Fruit fly (Drosophila melanogaster) whole organism, embryonic: Measurements from ENCODE around the gene Nup358.

Experiments used
- Aef1 ChIP-seq: fragments of 200-800 bp; sonication (Bioruptor generic); IDR thresholded peaks from 3 replicates; pipeline ENCODE4 v1.3.6; 2022; ENCODE audit warnings: missing biosample characterization, missing genetic modification characterization
- CG10543 ChIP-seq: fragments of 200-800 bp; sonication (Bioruptor generic); optimal IDR thresholded peaks from 3 replicates; lab custom pipeline; 2017; ENCODE audit warnings: missing biosample characterization, mild to moderate bottlenecking, missing genetic modification characterization, moderate library complexity
- CG10979 ChIP-seq: fragments of 200-800 bp; sonication (Bioruptor generic); optimal IDR thresholded peaks from 2 replicates; lab custom pipeline; 2018; ENCODE audit warnings: missing biosample characterization, mild to moderate bottlenecking, missing genetic modification characterization, moderate library complexity
- CG12104 ChIP-seq: fragments of 200-800 bp; sonication (Bioruptor generic); optimal IDR thresholded peaks from 3 replicates; lab custom pipeline; 2016; ENCODE audit warnings: missing biosample characterization, missing genetic modification characterization
- CG12391 ChIP-seq: fragments of 200-800 bp; sonication (Bioruptor generic); optimal IDR thresholded peaks from 3 replicates; lab custom pipeline; 2018; ENCODE audit warnings: missing biosample characterization, mild to moderate bottlenecking, missing genetic modification characterization, moderate library complexity
- CG15073 ChIP-seq: fragments of 200-800 bp; sonication (Bioruptor generic); optimal IDR thresholded peaks from 2 replicates; lab custom pipeline; 2016; ENCODE audit warnings: missing biosample characterization, missing genetic modification characterization
- CG15269 ChIP-seq: fragments of 200-800 bp; sonication (Bioruptor generic); optimal IDR thresholded peaks from 2 replicates; lab custom pipeline; 2018; ENCODE audit warnings: missing biosample characterization, mild to moderate bottlenecking, missing genetic modification characterization, moderate library complexity
- CG15514 ChIP-seq: fragments of 200-800 bp; sonication (Bioruptor generic); optimal IDR thresholded peaks from 3 replicates; lab custom pipeline; 2017; ENCODE audit warnings: missing biosample characterization, missing genetic modification characterization, mild to moderate bottlenecking, moderate library complexity, missing genetic modification reagents
- CG17385 ChIP-seq: fragments of 200-800 bp; sonication (Bioruptor generic); optimal IDR thresholded peaks from 3 replicates; lab custom pipeline; 2018; ENCODE audit warnings: missing biosample characterization, mild to moderate bottlenecking, missing genetic modification characterization
- CG2120 ChIP-seq: fragments of 200-800 bp; sonication (Bioruptor generic); optimal IDR thresholded peaks from 3 replicates; lab custom pipeline; 2016; ENCODE audit warnings: missing biosample characterization, missing genetic modification characterization
- CG2202 ChIP-seq: fragments of 200-800 bp; sonication (Bioruptor generic); optimal IDR thresholded peaks from 2 replicates; lab custom pipeline; 2018; ENCODE audit warnings: missing biosample characterization, mild to moderate bottlenecking, missing genetic modification characterization
- CG2889 ChIP-seq: fragments of 200-800 bp; sonication (Bioruptor generic); IDR thresholded peaks from 3 replicates; pipeline ENCODE4 v1.3.6; 2022; ENCODE audit warnings: missing biosample characterization, missing genetic modification characterization
- CG30403 ChIP-seq: fragments of 200-800 bp; sonication (Bioruptor generic); optimal IDR thresholded peaks from 3 replicates; lab custom pipeline; 2016; ENCODE audit warnings: missing biosample characterization, missing genetic modification characterization
- CG34224 ChIP-seq: fragments of 200-800 bp; sonication (Bioruptor generic); IDR thresholded peaks from 3 replicates; pipeline ENCODE4 v1.3.6; 2022; ENCODE audit warnings: missing biosample characterization, missing genetic modification characterization; ENCODE audit not compliant: partially characterized antibody
- CG4617 ChIP-seq: fragments of 200-800 bp; sonication (Bioruptor generic); optimal IDR thresholded peaks from 3 replicates; lab custom pipeline; 2016; ENCODE audit warnings: missing biosample characterization, missing genetic modification characterization, borderline replicate concordance
- CG6272 ChIP-seq: fragments of 200-800 bp; sonication (Bioruptor generic); IDR thresholded peaks from 2 replicates; pipeline ENCODE4 v1.3.6; 2022; ENCODE audit warnings: missing biosample characterization, missing genetic modification characterization
- CG8290 ChIP-seq, 3 experiments: fragments of 200-800 bp; sonication (Bioruptor generic); optimal IDR thresholded peaks; 2 replicates each; lab custom pipeline; 2016 to 2019; ENCODE audit warnings: missing biosample characterization in 3 of 3, missing genetic modification characterization in 3 of 3, mild to moderate bottlenecking in 2 of 3, moderate library complexity in 1 of 3
- CG8478 ChIP-seq: fragments of >200 bp; optimal IDR thresholded peaks from 2 replicates; lab custom pipeline; 2018
- CG9609 ChIP-seq: fragments of 200-800 bp; sonication (Bioruptor generic); optimal IDR thresholded peaks from 3 replicates; lab custom pipeline; 2016; ENCODE audit warnings: missing biosample characterization, missing genetic modification characterization
- Dfd ChIP-seq, 2 experiments: fragments of >200 bp; optimal IDR thresholded peaks; 2 replicates each; lab custom pipeline; 2017; ENCODE audit warnings: missing biosample characterization in 2 of 2, missing genetic modification characterization in 2 of 2
- Doc3 ChIP-seq: fragments of 200-800 bp; sonication (Bioruptor generic); IDR thresholded peaks from 3 replicates; pipeline ENCODE4 v1.3.6; 2022; ENCODE audit warnings: missing biosample characterization, missing genetic modification characterization; ENCODE audit not compliant: partially characterized antibody
- HLHmδ ChIP-seq: fragments of 200-800 bp; sonication (Bioruptor generic); optimal IDR thresholded peaks from 2 replicates; lab custom pipeline; 2018; ENCODE audit warnings: missing biosample characterization, mild to moderate bottlenecking, missing genetic modification characterization, moderate library complexity
- HmgD ChIP-seq: fragments of 200-800 bp; sonication (Bioruptor generic); optimal IDR thresholded peaks from 3 replicates; lab custom pipeline; 2016; ENCODE audit warnings: missing biosample characterization, missing genetic modification characterization
- Hmr ChIP-seq: fragments of 200-800 bp; sonication (Bioruptor generic); optimal IDR thresholded peaks from 3 replicates; lab custom pipeline; 2017; ENCODE audit warnings: mild to moderate bottlenecking, missing biosample characterization, missing genetic modification reagents, missing genetic modification characterization
- Jarid2 ChIP-seq: fragments of 200-800 bp; sonication (Bioruptor generic); optimal IDR thresholded peaks from 3 replicates; lab custom pipeline; 2017; ENCODE audit warnings: mild to moderate bottlenecking, missing biosample characterization, missing genetic modification reagents, missing genetic modification characterization
- Kr ChIP-seq: fragments of 200-800 bp; sonication (Bioruptor generic); optimal IDR thresholded peaks from 2 replicates; lab custom pipeline; 2017; ENCODE audit warnings: missing biosample characterization, mild to moderate bottlenecking, missing genetic modification characterization
- MBD-R2 ChIP-seq: fragments of 200-800 bp; sonication (Bioruptor generic); IDR thresholded peaks from 2 replicates; pipeline ENCODE4 v1.3.6; 2022; ENCODE audit warnings: missing biosample characterization, missing genetic modification characterization
- MTF-1 ChIP-seq: fragments of 200-800 bp; sonication (Bioruptor generic); optimal IDR thresholded peaks from 2 replicates; lab custom pipeline; 2018; ENCODE audit warnings: missing biosample characterization, mild to moderate bottlenecking, missing genetic modification characterization, borderline replicate concordance
- Med ChIP-seq: fragments of 200-800 bp; sonication (Bioruptor generic); peaks from one replicate; lab custom pipeline; 2016; ENCODE audit warnings: missing biosample characterization, missing genetic modification characterization, mild to moderate bottlenecking, inconsistent platforms, moderate library complexity
- Meics ChIP-seq: fragments of 200-800 bp; sonication (Bioruptor generic); optimal IDR thresholded peaks from 2 replicates; lab custom pipeline; 2017; ENCODE audit warnings: missing biosample characterization, mild to moderate bottlenecking, missing genetic modification characterization
- Nf-YC ChIP-seq: fragments of 200-800 bp; optimal IDR thresholded peaks from 3 replicates; lab custom pipeline; 2019; ENCODE audit warnings: missing biosample characterization, mild to moderate bottlenecking, missing genetic modification characterization, moderate library complexity
- Six4 ChIP-seq: fragments of 200-800 bp; sonication (Bioruptor generic); optimal IDR thresholded peaks from 2 replicates; lab custom pipeline; 2016; ENCODE audit warnings: missing biosample characterization, missing genetic modification characterization
- Xbp1 ChIP-seq: fragments of 200-800 bp; sonication (Bioruptor generic); optimal IDR thresholded peaks from 3 replicates; lab custom pipeline; 2016; ENCODE audit warnings: missing biosample characterization, mild to moderate bottlenecking, missing genetic modification characterization
- btn ChIP-seq: fragments of 200-800 bp; sonication (Bioruptor generic); optimal IDR thresholded peaks from 2 replicates; lab custom pipeline; 2016; ENCODE audit warnings: missing biosample characterization, missing genetic modification characterization
- disco-r ChIP-seq: fragments of 200-800 bp; sonication (Bioruptor generic); optimal IDR thresholded peaks from 2 replicates; lab custom pipeline; 2016; ENCODE audit warnings: missing biosample characterization, missing genetic modification characterization
- esg ChIP-seq: fragments of 200-800 bp; sonication (Bioruptor generic); conservative IDR thresholded peaks from 2 replicates; pipeline ENCODE4 v1.3.6; 2022; ENCODE audit warnings: missing biosample characterization, missing genetic modification characterization
- fd3F ChIP-seq: fragments of 200-800 bp; sonication (Bioruptor generic); optimal IDR thresholded peaks from 2 replicates; lab custom pipeline; 2018; ENCODE audit warnings: missing biosample characterization, mild to moderate bottlenecking, missing genetic modification characterization, moderate library complexity
- gcm2 ChIP-seq: fragments of 200-800 bp; sonication (Bioruptor generic); optimal IDR thresholded peaks from 2 replicates; lab custom pipeline; 2016; ENCODE audit warnings: missing biosample characterization, missing genetic modification characterization
- ham ChIP-seq: fragments of 200-800 bp; sonication (Bioruptor generic); IDR thresholded peaks from 2 replicates; pipeline ENCODE4 v1.3.6; 2022; ENCODE audit warnings: missing biosample characterization, missing genetic modification characterization
- hth ChIP-seq: fragments of >200 bp; optimal IDR thresholded peaks from 2 replicates; lab custom pipeline; 2017; ENCODE audit warnings: inconsistent platforms
- oc ChIP-seq: fragments of 200-800 bp; sonication (Bioruptor generic); optimal IDR thresholded peaks from 2 replicates; lab custom pipeline; 2018; ENCODE audit warnings: missing biosample characterization, mild to moderate bottlenecking, missing genetic modification characterization, moderate library complexity
- otp ChIP-seq: fragments of 200-800 bp; sonication (Bioruptor generic); IDR thresholded peaks from 3 replicates; pipeline ENCODE4, ENCODE4 v1.3.6; 2022; ENCODE audit warnings: missing biosample characterization, missing genetic modification characterization
- peb ChIP-seq: fragments of 200-800 bp; sonication (Bioruptor generic); IDR thresholded peaks from 2 replicates; pipeline ENCODE4 v1.3.6; 2022; ENCODE audit warnings: missing biosample characterization, missing genetic modification characterization
- pzg ChIP-seq: fragments of 200-800 bp; sonication (Bioruptor generic); optimal IDR thresholded peaks from 3 replicates; lab custom pipeline; 2018; ENCODE audit warnings: missing biosample characterization, mild to moderate bottlenecking, missing genetic modification characterization, moderate library complexity
- schlank ChIP-seq: fragments of 200-800 bp; sonication (Bioruptor generic); optimal IDR thresholded peaks from 2 replicates; lab custom pipeline; 2018; ENCODE audit warnings: missing biosample characterization, mild to moderate bottlenecking, missing genetic modification characterization
- tap ChIP-seq: fragments of 200-800 bp; optimal IDR thresholded peaks from 3 replicates; lab custom pipeline; 2019; ENCODE audit warnings: missing biosample characterization, mild to moderate bottlenecking, missing genetic modification characterization, moderate library complexity
- tgo ChIP-seq: fragments of 200-800 bp; sonication (Bioruptor generic); IDR thresholded peaks from 3 replicates; pipeline ENCODE4 v1.3.6; 2022; ENCODE audit warnings: missing biosample characterization, missing genetic modification characterization
- ttk ChIP-seq: fragments of 200-800 bp; sonication (Bioruptor generic); IDR thresholded peaks from 2 replicates; pipeline ENCODE4 v2.1.2; 2022; ENCODE audit warnings: missing biosample characterization, missing genetic modification characterization
- tup ChIP-seq: fragments of 200-800 bp; sonication (Bioruptor generic); optimal IDR thresholded peaks from 2 replicates; lab custom pipeline; 2016; ENCODE audit warnings: missing biosample characterization, mild to moderate bottlenecking, missing genetic modification characterization, moderate library complexity
- unc-4 ChIP-seq: fragments of 200-800 bp; sonication (Bioruptor generic); IDR thresholded peaks from 2 replicates; pipeline ENCODE4 v1.3.6; 2022; ENCODE audit warnings: missing biosample characterization, missing genetic modification characterization; ENCODE audit not compliant: partially characterized antibody
- unpg ChIP-seq: fragments of 200-800 bp; sonication (Bioruptor generic); optimal IDR thresholded peaks from 3 replicates; lab custom pipeline; 2018; ENCODE audit warnings: missing biosample characterization, mild to moderate bottlenecking, missing genetic modification characterization, moderate library complexity

Nup358 gene

DNA sequence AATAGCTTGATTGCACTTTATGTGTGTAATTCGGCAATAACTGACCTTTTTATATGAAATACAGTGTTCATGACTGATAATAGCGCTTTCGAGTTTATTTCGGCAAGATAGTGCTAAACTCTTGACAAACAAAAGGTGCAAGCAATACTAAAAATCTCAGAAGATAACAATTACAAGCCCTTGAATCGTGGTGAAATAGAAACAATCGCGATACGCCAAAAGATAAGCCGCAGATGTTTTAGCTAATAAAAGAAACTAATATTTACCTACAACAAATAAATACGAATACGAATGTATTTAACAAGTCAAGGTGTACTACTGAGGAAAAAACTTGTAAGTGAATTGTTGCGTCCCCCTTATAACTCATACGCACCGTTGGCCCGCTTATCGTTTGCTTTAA is 26.1 kb downstream of the Nup358 start (continued):
- TF ChIP-seq oc: no peak
- TF ChIP-seq Aef1 (GFP tag; lab: Robert Waterston, UW): no peak
- no peak for TF ChIP-seq esg (GFP tag; lab: Robert Waterston, UW)
- TF ChIP-seq Meics: peak; percentile 60
- TF ChIP-seq CG9609 (GFP tag; lab: Kevin White, UChicago): no peak
- no peak for TF ChIP-seq disco-r
- TF ChIP-seq Med (GFP tag; lab: Kevin White, UChicago): peak; percentile 67
- TF ChIP-seq CG30403: no peak
- no peak for TF ChIP-seq MBD-R2 (GFP tag; lab: Robert Waterston, UW)
- TF ChIP-seq Nf-YC (tag; lab: Kevin White, UChicago): peak; percentile 32
- TF ChIP-seq HmgD (GFP tag; lab: Kevin White, UChicago): no peak
- no peak for TF ChIP-seq Xbp1
- no peak for TF ChIP-seq HLHmδ
- peak; percentile 22 for TF ChIP-seq CG17385
- TF ChIP-seq CG8290 (GFP tag; optimal IDR thresholded peaks at IDR 0.05; lab: Kevin White, UChicago): no peak
- no peak for TF ChIP-seq CG8290 (tag; optimal IDR thresholded peaks at IDR 0.05; lab: Kevin White, UChicago)
- no peak for TF ChIP-seq pzg (GFP tag; lab: Kevin White, UChicago)
- TF ChIP-seq hth (lab: Kevin White, UChicago): no peak
- no peak for TF ChIP-seq CG2202 (tag; lab: Kevin White, UChicago)
- peak; percentile 34 for TF ChIP-seq schlank (tag; lab: Kevin White, UChicago)
- no peak for TF ChIP-seq tgo
- TF ChIP-seq peb (GFP tag; lab: Robert Waterston, UW): no peak
- no peak for TF ChIP-seq ham (GFP tag; lab: Robert Waterston, UW)
- peak; percentile 48 for TF ChIP-seq CG15514 (GFP tag; lab: Kevin White, UChicago)
- peak; percentile 50 for TF ChIP-seq fd3F
- no peak for TF ChIP-seq unc-4 (GFP tag; lab: Robert Waterston, UW)
- no peak for TF ChIP-seq gcm2 (GFP tag; lab: Kevin White, UChicago)
- peak; percentile 48 for TF ChIP-seq CG10543
- TF ChIP-seq CG15269 (tag; lab: Kevin White, UChicago): peak; percentile 55
- peak; percentile 75 for TF ChIP-seq Hmr
- TF ChIP-seq CG8478 (lab: Kevin White, UChicago): no peak
- no peak for TF ChIP-seq CG34224
- no peak for TF ChIP-seq CG12391 (tag; lab: Kevin White, UChicago)
- no peak for TF ChIP-seq Kr (GFP tag; lab: Kevin White, UChicago)
- peak; percentile 1 for TF ChIP-seq unpg
- no peak for TF ChIP-seq tap (tag; lab: Kevin White, UChicago)
- TF ChIP-seq CG4617 (GFP tag; lab: Kevin White, UChicago): no peak
- TF ChIP-seq Doc3 (GFP tag; lab: Robert Waterston, UW): no peak
- TF ChIP-seq CG2120 (GFP tag; lab: Kevin White, UChicago): peak; percentile 29
- TF ChIP-seq btn (GFP tag; lab: Kevin White, UChicago): no peak
- TF ChIP-seq tup: no peak
- TF ChIP-seq Jarid2: no peak
- peak; percentile 6 for TF ChIP-seq MTF-1 (GFP tag; lab: Kevin White, UChicago)
- no peak for TF ChIP-seq Dfd (GFP tag; optimal IDR thresholded peaks at IDR 0.05; lab: Kevin White, UChicago)
- TF ChIP-seq CG2889 (GFP tag; lab: Robert Waterston, UW): no peak
- TF ChIP-seq ttk (GFP tag; lab: Robert Waterston, UW): no peak
- TF ChIP-seq CG12104 (GFP tag; lab: Kevin White, UChicago): peak; percentile 35
- TF ChIP-seq Six4 (GFP tag; lab: Kevin White, UChicago): no peak
- TF ChIP-seq CG6272: no peak
- TF ChIP-seq otp (GFP tag; lab: Robert Waterston, UW): no peak
- no peak for TF ChIP-seq CG15073 (GFP tag; lab: Kevin White, UChicago)
- no peak for TF ChIP-seq CG10979
